Fruit fly (Drosophila melanogaster) whole organism, embryonic: ENCODE data around the gene CG42495.

Source experiments
- CG10959 ChIP-seq: fragments of 200-800 bp; sonication (Bioruptor generic); IDR thresholded peaks from 2 replicates; pipeline ENCODE4 v1.3.6; 2022; ENCODE audit warnings: missing biosample characterization, missing genetic modification characterization
- CG10979 ChIP-seq: fragments of 200-800 bp; sonication (Bioruptor generic); optimal IDR thresholded peaks from 2 replicates; lab custom pipeline; 2018; ENCODE audit warnings: missing biosample characterization, mild to moderate bottlenecking, missing genetic modification characterization, moderate library complexity
- CG11093 ChIP-seq: fragments of 200-800 bp; sonication (Bioruptor generic); IDR thresholded peaks from 3 replicates; pipeline ENCODE4 v1.3.6; 2022; ENCODE audit warnings: missing biosample characterization, missing genetic modification characterization
- CG11504 ChIP-seq: fragments of 200-800 bp; sonication (Bioruptor generic); optimal IDR thresholded peaks from 3 replicates; lab custom pipeline; 2019; ENCODE audit warnings: missing biosample characterization, mild to moderate bottlenecking, missing genetic modification characterization, moderate library complexity
- CG12219 ChIP-seq: fragments of 200-800 bp; sonication (Bioruptor generic); optimal IDR thresholded peaks from 3 replicates; lab custom pipeline; 2018; ENCODE audit warnings: missing biosample characterization, mild to moderate bottlenecking, missing genetic modification characterization
- CG14441 ChIP-seq: fragments of 200-800 bp; sonication (Bioruptor generic); IDR thresholded peaks from 2 replicates; pipeline ENCODE4 v1.3.6; 2022; ENCODE audit warnings: missing biosample characterization, missing genetic modification characterization
- CG16815 ChIP-seq: fragments of 200-800 bp; sonication (Bioruptor generic); optimal IDR thresholded peaks from 3 replicates; lab custom pipeline; 2017; ENCODE audit warnings: missing biosample characterization, mild to moderate bottlenecking, missing genetic modification characterization
- CG17568 ChIP-seq: fragments of 200-800 bp; sonication (Bioruptor generic); optimal IDR thresholded peaks from 2 replicates; lab custom pipeline; 2018; ENCODE audit warnings: missing biosample characterization, mild to moderate bottlenecking, missing genetic modification characterization, moderate library complexity
- CG2199 ChIP-seq: fragments of 200-800 bp; sonication (Bioruptor generic); IDR thresholded peaks from 3 replicates; pipeline ENCODE4 v1.3.6; 2022; ENCODE audit warnings: missing biosample characterization, missing genetic modification characterization
- CG2889 ChIP-seq: fragments of 200-800 bp; sonication (Bioruptor generic); IDR thresholded peaks from 3 replicates; pipeline ENCODE4 v1.3.6; 2022; ENCODE audit warnings: missing biosample characterization, missing genetic modification characterization
- CG30020 ChIP-seq: fragments of 200-800 bp; optimal IDR thresholded peaks from 2 replicates; lab custom pipeline; 2019; ENCODE audit warnings: missing biosample characterization, mild to moderate bottlenecking, missing genetic modification characterization, moderate library complexity
- CG33557 ChIP-seq: fragments of 200-800 bp; sonication (Bioruptor generic); optimal IDR thresholded peaks from 2 replicates; lab custom pipeline; 2019; ENCODE audit warnings: missing biosample characterization, mild to moderate bottlenecking, missing genetic modification characterization, moderate library complexity
- CG4282 ChIP-seq: fragments of 200-800 bp; sonication (Bioruptor generic); optimal IDR thresholded peaks from 2 replicates; lab custom pipeline; 2016; ENCODE audit warnings: missing biosample characterization, missing genetic modification characterization
- CG4424 ChIP-seq: fragments of 200-800 bp; sonication (Bioruptor generic); optimal IDR thresholded peaks from 3 replicates; lab custom pipeline; 2016; ENCODE audit warnings: missing biosample characterization, missing genetic modification characterization
- CG4617 ChIP-seq: fragments of 200-800 bp; sonication (Bioruptor generic); optimal IDR thresholded peaks from 3 replicates; lab custom pipeline; 2016; ENCODE audit warnings: missing biosample characterization, missing genetic modification characterization, borderline replicate concordance
- CG6654 ChIP-seq: fragments of 200-800 bp; sonication (Bioruptor generic); optimal IDR thresholded peaks from 2 replicates; lab custom pipeline; 2017; ENCODE audit warnings: missing biosample characterization, mild to moderate bottlenecking, missing genetic modification characterization
- CG6791 ChIP-seq: fragments of 200-800 bp; sonication (Bioruptor generic); IDR thresholded peaks from 3 replicates; pipeline ENCODE4 v1.3.6; 2022; ENCODE audit warnings: missing biosample characterization, missing genetic modification characterization; ENCODE audit not compliant: partially characterized antibody
- CG6813 ChIP-seq: fragments of 200-800 bp; sonication (Bioruptor generic); optimal IDR thresholded peaks from 2 replicates; lab custom pipeline; 2017; ENCODE audit warnings: missing biosample characterization, missing genetic modification characterization, mild to moderate bottlenecking, moderate library complexity, missing genetic modification reagents
- CG7839 ChIP-seq: fragments of 200-800 bp; sonication (Bioruptor generic); optimal IDR thresholded peaks from 3 replicates; lab custom pipeline; 2018; ENCODE audit warnings: missing biosample characterization, mild to moderate bottlenecking, missing genetic modification characterization, moderate library complexity
- CG8089 ChIP-seq: fragments of 200-800 bp; sonication (Bioruptor generic); optimal IDR thresholded peaks from 3 replicates; lab custom pipeline; 2016; ENCODE audit warnings: missing biosample characterization, missing genetic modification characterization
- D ChIP-seq, 2 experiments: fragments of 200-800 bp in 1 of 2; fragments of >200 bp in 1 of 2; sonication (Bioruptor generic) in 1 of 2; optimal IDR thresholded peaks; 2 replicates in 1 of 2; 3 replicates in 1 of 2; lab custom pipeline; 2017; ENCODE audit warnings: mild to moderate bottlenecking in 1 of 2, missing biosample characterization in 1 of 2, missing genetic modification characterization in 1 of 2, missing genetic modification reagents in 1 of 2
- Dbx ChIP-seq: fragments of 200-800 bp; sonication (Bioruptor generic); IDR thresholded peaks from 3 replicates; pipeline ENCODE4 v1.3.6; 2022; ENCODE audit warnings: missing biosample characterization, missing genetic modification characterization
- Dp ChIP-seq: fragments of 200-800 bp; sonication (Bioruptor generic); optimal IDR thresholded peaks from 2 replicates; lab custom pipeline; 2018; ENCODE audit warnings: missing biosample characterization, mild to moderate bottlenecking, missing genetic modification characterization, moderate library complexity
- Fer1 ChIP-seq: fragments of 200-800 bp; sonication (Bioruptor generic); optimal IDR thresholded peaks from 2 replicates; lab custom pipeline; 2017; ENCODE audit warnings: missing biosample characterization, mild to moderate bottlenecking, missing genetic modification characterization
- H2.0 ChIP-seq: fragments of 200-800 bp; sonication (Bioruptor generic); IDR thresholded peaks from 2 replicates; pipeline ENCODE4 v1.3.6; 2022; ENCODE audit warnings: missing biosample characterization, missing genetic modification characterization
- HLH3B ChIP-seq: fragments of 200-800 bp; sonication (Bioruptor generic); IDR thresholded peaks from 2 replicates; pipeline ENCODE4 v1.3.6; 2022; ENCODE audit warnings: missing biosample characterization, missing genetic modification characterization
- Hey ChIP-seq: fragments of 200-800 bp; sonication (Bioruptor generic); optimal IDR thresholded peaks from 3 replicates; lab custom pipeline; 2018; ENCODE audit warnings: missing biosample characterization, mild to moderate bottlenecking, missing genetic modification characterization
- Hr78 ChIP-seq, 2 experiments: fragments of 200-800 bp in 1 of 2; fragments of >200 bp in 1 of 2; sonication (Bioruptor generic) in 1 of 2; optimal IDR thresholded peaks; 2 replicates each; lab custom pipeline; 2017 to 2019; ENCODE audit warnings: missing biosample characterization in 2 of 2, missing genetic modification characterization in 2 of 2, mild to moderate bottlenecking in 1 of 2, moderate library complexity in 1 of 2
- MTF-1 ChIP-seq: fragments of 200-800 bp; sonication (Bioruptor generic); optimal IDR thresholded peaks from 2 replicates; lab custom pipeline; 2018; ENCODE audit warnings: missing biosample characterization, mild to moderate bottlenecking, missing genetic modification characterization, borderline replicate concordance
- Neu2 ChIP-seq: fragments of 200-800 bp; sonication (Bioruptor generic); optimal IDR thresholded peaks from 3 replicates; lab custom pipeline; 2016; ENCODE audit warnings: missing biosample characterization, missing genetic modification characterization, borderline replicate concordance
- Oaz ChIP-seq: fragments of 200-800 bp; sonication (Bioruptor generic); IDR thresholded peaks from 2 replicates; pipeline ENCODE4 v1.3.6; 2022; ENCODE audit warnings: missing biosample characterization, missing genetic modification characterization
- Sry-β ChIP-seq: fragments of 200-800 bp; sonication (Bioruptor generic); optimal IDR thresholded peaks from 2 replicates; lab custom pipeline; 2018; ENCODE audit warnings: missing biosample characterization, mild to moderate bottlenecking, missing genetic modification characterization, moderate library complexity
- YL-1 ChIP-seq: fragments of 200-800 bp; sonication (Bioruptor generic); optimal IDR thresholded peaks from 3 replicates; lab custom pipeline; 2017; ENCODE audit warnings: missing biosample characterization, mild to moderate bottlenecking, missing genetic modification characterization
- abd-A ChIP-seq: fragments of 200-800 bp; sonication (Bioruptor generic); optimal IDR thresholded peaks from 3 replicates; lab custom pipeline; 2019; ENCODE audit warnings: missing biosample characterization, mild to moderate bottlenecking, missing genetic modification characterization, moderate library complexity
- cas ChIP-seq: fragments of 200-800 bp; sonication (Bioruptor generic); IDR thresholded peaks from 2 replicates; pipeline ENCODE4 v1.3.6; 2022; ENCODE audit warnings: missing biosample characterization, missing genetic modification characterization
- caup ChIP-seq: fragments of 200-800 bp; sonication (Bioruptor generic); optimal IDR thresholded peaks from 3 replicates; lab custom pipeline; 2017; ENCODE audit warnings: missing biosample characterization, mild to moderate bottlenecking, missing genetic modification characterization, moderate library complexity; ENCODE audit not compliant: severe bottlenecking
- ci ChIP-seq: fragments of 200-800 bp; sonication (Bioruptor generic); IDR thresholded peaks from 3 replicates; pipeline ENCODE4 v1.3.6; 2022; ENCODE audit warnings: missing biosample characterization, missing genetic modification characterization
- fu2 ChIP-seq: fragments of 200-800 bp; sonication (Bioruptor generic); optimal IDR thresholded peaks from 2 replicates; lab custom pipeline; 2016; ENCODE audit warnings: missing biosample characterization, missing genetic modification characterization
- gcm2 ChIP-seq: fragments of 200-800 bp; sonication (Bioruptor generic); optimal IDR thresholded peaks from 2 replicates; lab custom pipeline; 2016; ENCODE audit warnings: missing biosample characterization, missing genetic modification characterization
- grau ChIP-seq: fragments of 200-800 bp; optimal IDR thresholded peaks from 3 replicates; lab custom pipeline; 2019; ENCODE audit warnings: missing biosample characterization, mild to moderate bottlenecking, missing genetic modification characterization, moderate library complexity
- hbn ChIP-seq: fragments of 200-800 bp; sonication (Bioruptor generic); IDR thresholded peaks from 2 replicates; pipeline ENCODE4 v1.3.6; 2022; ENCODE audit warnings: missing biosample characterization, missing genetic modification characterization; ENCODE audit not compliant: partially characterized antibody
- inv ChIP-seq: fragments of 200-800 bp; sonication (Bioruptor generic); IDR thresholded peaks from 2 replicates; pipeline ENCODE4 v1.3.6; 2022; ENCODE audit warnings: missing biosample characterization, missing genetic modification characterization; ENCODE audit not compliant: partially characterized antibody
- psq ChIP-seq: fragments of 200-800 bp; sonication (Bioruptor generic); optimal IDR thresholded peaks from 2 replicates; lab custom pipeline; 2017; ENCODE audit warnings: missing biosample characterization, missing genetic modification characterization
- salm ChIP-seq: fragments of 200-800 bp; sonication (Bioruptor generic); optimal IDR thresholded peaks from 2 replicates; lab custom pipeline; 2018; ENCODE audit warnings: missing biosample characterization, mild to moderate bottlenecking, missing genetic modification characterization
- sna ChIP-seq: fragments of 200-800 bp; sonication (Bioruptor generic); IDR thresholded peaks from 2 replicates; pipeline ENCODE4 v1.3.6; 2022; ENCODE audit warnings: missing biosample characterization, missing genetic modification characterization; ENCODE audit not compliant: partially characterized antibody
- sqz ChIP-seq: fragments of 200-800 bp; sonication (Bioruptor generic); optimal IDR thresholded peaks from 3 replicates; lab custom pipeline; 2018; ENCODE audit warnings: missing biosample characterization, mild to moderate bottlenecking, missing genetic modification characterization
- tup ChIP-seq: fragments of 200-800 bp; sonication (Bioruptor generic); optimal IDR thresholded peaks from 2 replicates; lab custom pipeline; 2016; ENCODE audit warnings: missing biosample characterization, mild to moderate bottlenecking, missing genetic modification characterization, moderate library complexity

CG42495 gene

dm6 chr3L:18627657-18628455 lies 39.3 kb upstream of the CG42495 start (continued):
- TF ChIP-seq Fer1 (GFP tag; lab: Kevin White, UChicago) (no peak), Hr78 (GFP tag; optimal IDR thresholded peaks at IDR 0.05; lab: Kevin White, UChicago) (no peak), D (optimal IDR thresholded peaks at IDR 0.05; lab: Kevin White, UChicago) (no peak), D (GFP tag; optimal IDR thresholded peaks at IDR 0.05; lab: Kevin White, UChicago) (no peak), MTF-1 (GFP tag; lab: Kevin White, UChicago) (no peak), sqz (GFP tag; lab: Kevin White, UChicago) (peak; percentile 64), Hey (tag; lab: Kevin White, UChicago) (no peak), hbn (GFP tag; lab: Robert Waterston, UW) (0 out of 2 replicates have a peak, but pooled peaks have one; percentile 14), CG4424 (GFP tag; lab: Kevin White, UChicago) (no peak), psq (no peak), inv (GFP tag; lab: Robert Waterston, UW) (no peak), CG8089 (no peak), CG11093 (GFP tag; lab: Robert Waterston, UW) (0 out of 3 replicates have a peak, but pooled peaks have one; percentile 31), gcm2 (GFP tag; lab: Kevin White, UChicago) (no peak), CG2199 (GFP tag; lab: Robert Waterston, UW) (peak; percentile 86; the same call in 2 of the 3 replicates), CG12219 (GFP tag; lab: Kevin White, UChicago) (no peak), CG30020 (tag; lab: Kevin White, UChicago) (no peak), fu2 (GFP tag; lab: Kevin White, UChicago) (no peak), Neu2 (GFP tag; lab: Kevin White, UChicago) (no peak), CG4617 (GFP tag; lab: Kevin White, UChicago) (no peak), Sry-β (no peak), salm (tag; lab: Kevin White, UChicago) (no peak), ci (GFP tag; lab: Robert Waterston, UW) (no peak), CG17568 (no peak), YL-1 (GFP tag; lab: Kevin White, UChicago) (no peak), CG6654 (GFP tag; lab: Kevin White, UChicago) (no peak), H2.0 (GFP tag; lab: Robert Waterston, UW) (no peak), HLH3B (GFP tag; lab: Robert Waterston, UW) (no peak), CG10959 (GFP tag; lab: Robert Waterston, UW) (no peak), Dbx (no peak), grau (tag; lab: Kevin White, UChicago) (no peak), tup (no peak), CG7839 (tag; lab: Kevin White, UChicago) (no peak), caup (GFP tag; lab: Kevin White, UChicago) (no peak), CG33557 (no peak), CG2889 (GFP tag; lab: Robert Waterston, UW) (no peak), CG16815 (no peak), cas (GFP tag; lab: Robert Waterston, UW) (no peak), CG14441 (GFP tag; lab: Robert Waterston, UW) (0 out of 2 replicates have a peak, but pooled peaks have one; percentile 12), CG11504 (tag; lab: Kevin White, UChicago) (peak; percentile 88), CG6813 (GFP tag; lab: Kevin White, UChicago) (no peak), sna (GFP tag; lab: Robert Waterston, UW) (0 out of 2 replicates have a peak, but pooled peaks have one; percentile 39), Oaz (GFP tag; lab: Robert Waterston, UW) (no peak), CG4282 (no peak), CG10979 (tag; lab: Kevin White, UChicago) (no peak), CG6791 (GFP tag; lab: Robert Waterston, UW) (peak; percentile 12; the same call in 1 of the 3 replicates), Dp (GFP tag; lab: Kevin White, UChicago) (no peak), abd-A (tag; lab: Kevin White, UChicago) (no peak)
